Worm (Caenorhabditis elegans) whole organism, L1 larva: ENCODE results near the gene frpr-13.
A peak's percentile ranks its signal among the peaks of the same experiment; 100 is the strongest.
"Not testable (repeated sequence)": the region's sequence is repeated elsewhere in the genome, so short reads cannot be mapped to it uniquely, and the experiment has no call there.

Experiments used
- C16A3.4 ChIP-seq: fragments of 150-350 bp; optimal IDR thresholded peaks from 2 replicates; lab custom pipeline; 2014; ENCODE audit warnings: missing biosample characterization, missing genetic modification characterization
- aha-1 ChIP-seq: fragments of 150-350 bp; optimal IDR thresholded peaks from 2 replicates; lab custom pipeline; 2014; ENCODE audit warnings: missing biosample characterization, missing genetic modification characterization
- alr-1 ChIP-seq: fragments of 200-800 bp; sonication (Bioruptor generic); optimal IDR thresholded peaks from 2 replicates; lab custom pipeline; 2018; ENCODE audit warnings: borderline replicate concordance, mild to moderate bottlenecking, missing genetic modification characterization, missing compliant biosample characterization
- ceh-63 ChIP-seq: fragments of 200-800 bp; sonication (Bioruptor generic); optimal IDR thresholded peaks from 2 replicates; lab custom pipeline; 2018; ENCODE audit warnings: mild to moderate bottlenecking, missing genetic modification characterization, missing compliant biosample characterization
- ceh-82 ChIP-seq, 3 experiments: fragments of 150-350 bp in 1 of 3; sonication (generic microtip) in 2 of 3; optimal IDR thresholded peaks; 2 replicates each; lab custom pipeline; 2014 to 2017; ENCODE audit warnings: missing biosample characterization in 3 of 3, missing genetic modification characterization in 3 of 3
- efl-1 ChIP-seq, 4 experiments: fragments of 150-350 bp; optimal IDR thresholded peaks in 3 of 4; peaks in 1 of 4; 1 replicate in 1 of 4; 2 replicates in 3 of 4; lab custom pipeline; 2014; ENCODE audit warnings: missing biosample characterization in 2 of 4, missing genetic modification characterization in 2 of 4, missing genetic modification reagents in 2 of 4
- elt-2 ChIP-seq: sonication (generic microtip); optimal IDR thresholded peaks from 2 replicates; lab custom pipeline; 2016; ENCODE audit warnings: missing genetic modification characterization, mild to moderate bottlenecking, inconsistent platforms, missing compliant biosample characterization, missing genetic modification reagents
- ets-5 ChIP-seq: fragments of 200-800 bp; sonication (Bioruptor generic); IDR thresholded peaks from 2 replicates; pipeline ENCODE4 v1.3.6; 2022; ENCODE audit warnings: missing genetic modification characterization, missing compliant biosample characterization
- fkh-10 ChIP-seq: sonication (generic microtip); optimal IDR thresholded peaks from 2 replicates; lab custom pipeline; 2017; ENCODE audit warnings: missing biosample characterization, missing genetic modification reagents, missing genetic modification characterization
- fkh-8 ChIP-seq: sonication (generic microtip); optimal IDR thresholded peaks from 2 replicates; lab custom pipeline; 2016; ENCODE audit warnings: mild to moderate bottlenecking, missing genetic modification characterization, missing compliant biosample characterization
- grh-1 ChIP-seq: fragments of 200-800 bp; sonication (Bioruptor generic); IDR thresholded peaks from 2 replicates; pipeline ENCODE4 v1.3.6; 2022; ENCODE audit warnings: missing genetic modification reagents, missing genetic modification characterization, missing compliant biosample characterization
- irx-1 ChIP-seq: sonication (generic microtip); optimal IDR thresholded peaks from 2 replicates; lab custom pipeline; 2016; ENCODE audit warnings: missing genetic modification characterization, missing compliant biosample characterization
- isw-1 ChIP-seq: fragments of 200-800 bp; sonication (Bioruptor generic); IDR thresholded peaks from 2 replicates; pipeline ENCODE4 v1.3.6; 2022; ENCODE audit warnings: missing genetic modification characterization, missing compliant biosample characterization
- jun-1 ChIP-seq: fragments of 150-350 bp; optimal IDR thresholded peaks from 2 replicates; lab custom pipeline; 2014; ENCODE audit warnings: missing biosample characterization, missing genetic modification reagents, missing genetic modification characterization
- lin-13 ChIP-seq: fragments of 150-350 bp; optimal IDR thresholded peaks from 2 replicates; lab custom pipeline; 2014; ENCODE audit warnings: missing biosample characterization, missing genetic modification reagents, missing genetic modification characterization
- lin-14 ChIP-seq: fragments of 200-800 bp; sonication (Bioruptor generic); optimal IDR thresholded peaks from 2 replicates; lab custom pipeline; 2018; ENCODE audit warnings: mild to moderate bottlenecking, missing genetic modification characterization, moderate library complexity, missing compliant biosample characterization
- lin-15B ChIP-seq: fragments of 150-350 bp; sonication (generic microtip); optimal IDR thresholded peaks from 3 replicates; lab custom pipeline; 2014; ENCODE audit warnings: missing biosample characterization, missing genetic modification characterization
- lin-35 ChIP-seq, 2 experiments: fragments of 150-350 bp; optimal IDR thresholded peaks; 2 replicates each; lab custom pipeline; 2014; ENCODE audit warnings: missing biosample characterization in 2 of 2, missing genetic modification characterization in 2 of 2, missing genetic modification reagents in 2 of 2
- lin-39 ChIP-seq: fragments of 150-350 bp; optimal IDR thresholded peaks from 2 replicates; lab custom pipeline; 2014; ENCODE audit warnings: missing biosample characterization, missing genetic modification reagents, missing genetic modification characterization
- lir-3 ChIP-seq: sonication (generic microtip); optimal IDR thresholded peaks from 2 replicates; lab custom pipeline; 2016; ENCODE audit warnings: mild to moderate bottlenecking, missing genetic modification characterization, moderate library complexity, missing compliant biosample characterization; ENCODE audit not compliant: poor library complexity
- mab-9 ChIP-seq: fragments of 200-800 bp; sonication (Bioruptor generic); IDR thresholded peaks from 2 replicates; pipeline ENCODE4 v1.3.6; 2022; ENCODE audit warnings: missing genetic modification reagents, missing genetic modification characterization, missing compliant biosample characterization
- mdl-1 ChIP-seq, 2 experiments: fragments of 150-350 bp; optimal IDR thresholded peaks; 2 replicates each; lab custom pipeline; 2014 to 2017; ENCODE audit warnings: missing biosample characterization in 2 of 2, missing genetic modification characterization in 2 of 2, inconsistent platforms in 1 of 2
- mep-1 ChIP-seq: fragments of 150-350 bp; optimal IDR thresholded peaks from 2 replicates; lab custom pipeline; 2014; ENCODE audit warnings: missing biosample characterization, missing genetic modification characterization
- nhr-12 ChIP-seq: sonication (generic microtip); optimal IDR thresholded peaks from 2 replicates; lab custom pipeline; 2017; ENCODE audit warnings: missing biosample characterization, missing genetic modification characterization
- nhr-47 ChIP-seq: sonication (generic microtip); optimal IDR thresholded peaks from 2 replicates; lab custom pipeline; 2016; ENCODE audit warnings: mild to moderate bottlenecking, missing genetic modification characterization, moderate library complexity, missing compliant biosample characterization
- nhr-71 ChIP-seq: sonication (generic microtip); optimal IDR thresholded peaks from 2 replicates; lab custom pipeline; 2016; ENCODE audit warnings: mild to moderate bottlenecking, missing genetic modification characterization, moderate library complexity, missing compliant biosample characterization
- nhr-76 ChIP-seq: sonication (generic microtip); optimal IDR thresholded peaks from 2 replicates; lab custom pipeline; 2017; ENCODE audit warnings: missing biosample characterization, missing genetic modification characterization
- nhr-84 ChIP-seq: sonication (generic microtip); optimal IDR thresholded peaks from 2 replicates; lab custom pipeline; 2017; ENCODE audit warnings: missing biosample characterization, missing genetic modification characterization
- nhr-85 ChIP-seq: sonication (generic microtip); peaks from one replicate; lab custom pipeline; 2016; ENCODE audit warnings: missing genetic modification characterization, inconsistent platforms, missing compliant biosample characterization
- nhr-90 ChIP-seq: sonication (generic microtip); optimal IDR thresholded peaks from 2 replicates; lab custom pipeline; 2016; ENCODE audit warnings: mild to moderate bottlenecking, missing genetic modification characterization, missing compliant biosample characterization; ENCODE audit not compliant: poor library complexity
- pax-3 ChIP-seq: fragments of 200-800 bp; sonication (Bioruptor generic); optimal IDR thresholded peaks from 2 replicates; lab custom pipeline; 2018; ENCODE audit warnings: mild to moderate bottlenecking, missing genetic modification characterization, moderate library complexity, missing compliant biosample characterization
- pqm-1 ChIP-seq: sonication (generic microtip); optimal IDR thresholded peaks from 3 replicates; lab custom pipeline; 2017; ENCODE audit warnings: missing biosample characterization, missing genetic modification characterization
- snpc-4 ChIP-seq: fragments of 150-350 bp; optimal IDR thresholded peaks from 2 replicates; lab custom pipeline; 2014; ENCODE audit warnings: missing biosample characterization, missing genetic modification characterization
- sup-37 ChIP-seq: fragments of 200-800 bp; sonication (Bioruptor generic); optimal IDR thresholded peaks from 2 replicates; lab custom pipeline; 2018; ENCODE audit warnings: mild to moderate bottlenecking, missing genetic modification characterization, missing compliant biosample characterization
- tbx-2 ChIP-seq: sonication (generic microtip); optimal IDR thresholded peaks from 2 replicates; lab custom pipeline; 2016; ENCODE audit warnings: missing genetic modification characterization, missing compliant biosample characterization
- unc-30 ChIP-seq: sonication (generic microtip); optimal IDR thresholded peaks from 2 replicates; lab custom pipeline; 2017; ENCODE audit warnings: missing biosample characterization, missing genetic modification characterization
- unc-62 ChIP-seq: fragments of 150-350 bp; optimal IDR thresholded peaks from 2 replicates; lab custom pipeline; 2014; ENCODE audit warnings: missing biosample characterization, missing genetic modification reagents, missing genetic modification characterization
- unc-86 ChIP-seq: sonication (generic microtip); optimal IDR thresholded peaks from 2 replicates; lab custom pipeline; 2016; ENCODE audit warnings: missing genetic modification characterization, missing compliant biosample characterization
- xbp-1 ChIP-seq: sonication (generic microtip); optimal IDR thresholded peaks from 2 replicates; lab custom pipeline; 2016; ENCODE audit warnings: missing genetic modification characterization, missing compliant biosample characterization

The frpr-13 gene

DNA sequence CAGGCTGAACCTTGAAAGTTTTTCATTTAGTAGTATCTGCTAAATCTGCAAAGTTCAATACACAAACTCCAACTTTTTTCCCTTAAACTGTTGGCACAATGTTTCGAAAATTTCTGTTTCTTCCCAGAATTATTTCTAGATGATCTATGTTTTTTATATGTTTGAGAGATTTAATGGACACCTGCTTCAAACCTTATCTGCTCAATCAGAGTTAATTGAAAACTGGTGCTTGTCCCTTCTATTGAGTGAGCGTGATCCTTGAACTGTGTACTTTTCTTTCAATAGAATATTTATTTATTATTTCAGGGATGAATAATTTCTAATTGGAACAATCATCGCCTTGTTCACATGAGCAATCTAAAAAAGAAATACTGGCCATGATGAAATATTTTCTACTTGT is at the start of gene frpr-13:
Gene frpr-13 (plus strand): TSS at position 301 of the 400 bp plus-strand sequence.
- TF ChIP-seq nhr-84 (tag; lab: Kevin White, UChicago): no peak
- TF ChIP-seq nhr-12 (tag; lab: Kevin White, UChicago): no peak
- TF ChIP-seq snpc-4 (tag; lab: Kevin White, UChicago): no peak
- TF ChIP-seq lin-14 (GFP tag; lab: Kevin White, UChicago): peak; percentile 8
- TF ChIP-seq alr-1 (tag; lab: Kevin White, UChicago): no peak

ce11 chrV:8861949-8862348 is 36.9 kb upstream of the frpr-13 start, which contains the start of gene F07B7.12:
Gene F07B7.12, minus strand, starts transcription at chrV:8862049.
- TF ChIP-seq jun-1; lir-3; unc-86 (tag; lab: Kevin White, UChicago): not testable (repeated sequence)

DNA sequence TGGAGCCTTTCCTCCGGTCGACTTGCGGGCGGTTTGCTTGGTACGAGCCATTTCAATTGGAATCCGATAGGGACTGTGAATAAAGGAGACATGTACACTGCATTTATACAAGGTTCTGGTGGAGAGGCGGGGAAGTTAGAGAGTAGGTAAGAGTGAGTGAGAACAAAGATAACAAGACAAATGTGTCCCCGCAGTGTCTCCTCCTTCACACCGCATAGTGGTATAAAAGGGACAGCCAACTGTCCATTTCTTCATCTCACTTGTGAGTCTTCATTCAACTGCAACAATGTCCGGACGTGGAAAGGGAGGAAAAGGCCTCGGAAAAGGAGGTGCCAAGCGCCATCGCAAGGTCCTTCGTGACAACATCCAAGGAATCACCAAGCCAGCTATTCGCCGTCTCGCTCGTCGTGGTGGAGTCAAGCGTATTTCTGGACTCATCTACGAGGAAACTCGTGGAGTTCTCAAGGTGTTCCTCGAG is 875 bp upstream of the frpr-13 start, which contains the start of the genes his-17 and his-18:
Gene his-17 (minus strand): TSS at position 51 of the 478 bp plus-strand sequence.
Gene his-18 (plus strand): TSS at position 287 of the 478 bp plus-strand sequence.
- TF ChIP-seq unc-30 (tag; lab: Kevin White, UChicago); lin-13 (GFP tag; lab: Kevin White, UChicago); xbp-1 (tag; lab: Kevin White, UChicago): not testable (repeated sequence)

- no peak for TF ChIP-seq isw-1 (GFP tag; lab: Robert Waterston, UW)
- TF ChIP-seq, all 84 proteins: peak for 0
Observed at ce11 chrV:8902697-8903096, 3.8 kb downstream of the frpr-13 start, which contains the start of gene frpr-12. Gene frpr-12, plus strand, starts transcription at chrV:8902997.

ce11 chrV:8903916-8904315 is 5.1 kb downstream of the frpr-13 start:
- TF ChIP-seq ceh-82 (tag; optimal IDR thresholded peaks at IDR 0.05; lab: Kevin White, UChicago) (no peak), lin-14 (GFP tag; lab: Kevin White, UChicago) (no peak), fkh-10 (GFP tag; lab: Kevin White, UChicago) (no peak), efl-1 (optimal IDR thresholded peaks at IDR 0.05; lab: Kevin White, UChicago) (no peak), efl-1 (GFP tag; optimal IDR thresholded peaks at IDR 0.05 in 1 of 2; lab: Kevin White, UChicago) (peak in 1 of 2 experiments; percentile 62), sup-37 (GFP tag; lab: Kevin White, UChicago) (no peak), ceh-63 (GFP tag; lab: Kevin White, UChicago) (no peak), nhr-71 (tag; lab: Kevin White, UChicago) (peak; percentile 27), lin-39 (tag; lab: Kevin White, UChicago) (no peak), fkh-8 (tag; lab: Kevin White, UChicago) (peak; percentile 30), ets-5 (GFP tag; lab: Robert Waterston, UW) (no peak), unc-62 (GFP tag; lab: Kevin White, UChicago) (no peak)

- peak; percentile 80 for TF ChIP-seq elt-2 (tag; lab: Kevin White, UChicago)
- no peak for TF ChIP-seq pqm-1 (tag; lab: Kevin White, UChicago)
- no peak for TF ChIP-seq irx-1 (tag; lab: Kevin White, UChicago)
- no peak for TF ChIP-seq mab-9
- TF ChIP-seq mdl-1 (tag; optimal IDR thresholded peaks at IDR 0.05; lab: Kevin White, UChicago): no peak
- no peak for TF ChIP-seq unc-30 (tag; lab: Kevin White, UChicago)
- no peak for TF ChIP-seq lin-15B (tag; lab: Kevin White, UChicago)
- no peak for TF ChIP-seq isw-1 (GFP tag; lab: Robert Waterston, UW)
- TF ChIP-seq, all 84 proteins: peak for 1
Observed at ce11 chrV:8905656-8906055, 6.8 kb downstream of the frpr-13 start.

DNA sequence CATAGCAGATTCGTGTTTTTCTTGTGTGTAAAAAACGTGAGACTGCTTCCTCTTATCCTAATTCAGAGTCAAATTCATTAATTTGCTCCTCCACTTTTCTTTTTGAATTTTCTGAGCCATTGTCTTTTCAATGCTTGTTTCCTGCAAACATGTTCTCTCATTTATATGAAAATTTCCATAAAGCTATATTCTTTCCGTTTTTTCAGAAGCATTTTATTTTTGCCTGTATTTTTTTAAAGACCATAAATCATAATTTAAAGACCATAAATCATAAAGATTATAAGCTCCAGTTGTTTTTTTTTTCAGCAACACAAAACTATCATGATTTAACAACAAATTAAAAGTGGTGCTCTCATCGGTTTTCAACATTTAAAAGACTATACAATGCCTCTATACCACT is 8.0 kb downstream of the frpr-13 start, which contains the start of gene frpr-11:
Gene frpr-11 (plus strand): TSS at position 301 of the 400 bp plus-strand sequence.
- TF ChIP-seq lin-35 (GFP tag; optimal IDR thresholded peaks at IDR 0.05; lab: Kevin White, UChicago) (no peak), aha-1 (tag; lab: Kevin White, UChicago) (no peak), mep-1 (tag; lab: Kevin White, UChicago) (no peak), C16A3.4 (tag; lab: Kevin White, UChicago) (no peak), elt-2 (tag; lab: Kevin White, UChicago) (no peak), unc-30 (tag; lab: Kevin White, UChicago) (no peak), nhr-76 (tag; lab: Kevin White, UChicago) (no peak), sup-37 (GFP tag; lab: Kevin White, UChicago) (no peak), pax-3 (no peak), nhr-85 (tag; lab: Kevin White, UChicago) (no peak), nhr-47 (tag; lab: Kevin White, UChicago) (no peak), nhr-90 (tag; lab: Kevin White, UChicago) (no peak), tbx-2 (no peak), grh-1 (GFP tag; lab: Robert Waterston, UW) (no peak)
